Worm (Caenorhabditis elegans): ENCODE measurements around the gene acp-2.

The acp-2 gene

ce11 chrII:8441519-8441918 lies 9.7 kb upstream of the acp-2 start (continued):
- TF ChIP-seq unc-130 (GFP tag; optimal IDR thresholded peaks at IDR 0.05) (peak; percentile 26), gei-17 (GFP tag; optimal IDR thresholded peaks at IDR 0.05) (no peak), sdz-38 (tag; optimal IDR thresholded peaks at IDR 0.05) (peak; percentile 27), nhr-90 (tag; optimal IDR thresholded peaks at IDR 0.05) (peak; percentile 85), ceh-91 (GFP tag; IDR thresholded peaks at IDR 0.05) (no peak), nfya-1 (tag; optimal IDR thresholded peaks at IDR 0.05; ENCODE audit: borderline replicate concordance, insufficient read depth) (no peak), bed-2 (GFP tag; IDR thresholded peaks at IDR 0.05) (no peak), atf-7 (tag; optimal IDR thresholded peaks at IDR 0.05) (peak; percentile 61), mel-28 (tag; optimal IDR thresholded peaks at IDR 0.05; ENCODE audit: borderline replicate concordance) (no peak), ceh-100 (GFP tag; IDR thresholded peaks at IDR 0.05) (0 out of 2 replicates have a peak, but pooled peaks have one; percentile 41), ztf-25 (GFP tag; IDR thresholded peaks at IDR 0.05) (peak; percentile 86; the same call in 1 of the 2 replicates), egrh-3 (GFP tag; IDR thresholded peaks at IDR 0.05) (no peak), nhr-27 (tag; optimal IDR thresholded peaks at IDR 0.05) (peak; percentile 95), cebp-1 (GFP tag; IDR thresholded peaks at IDR 0.05) (no peak), cebp-1 (tag; optimal IDR thresholded peaks at IDR 0.05) (no peak), dox-1 (GFP tag; IDR thresholded peaks at IDR 0.05) (0 out of 2 replicates have a peak, but pooled peaks have one; percentile 27), ekl-4 (GFP tag; IDR thresholded peaks at IDR 0.05) (peak; percentile 86), ceh-27 (GFP tag; optimal IDR thresholded peaks at IDR 0.05) (peak; percentile 34), ets-4 (GFP tag; optimal IDR thresholded peaks at IDR 0.05) (no peak), K12H6.12 (tag; optimal IDR thresholded peaks at IDR 0.05) (no peak), ztf-22 (GFP tag; optimal IDR thresholded peaks at IDR 0.05) (peak; percentile 45), madf-3 (GFP tag; IDR thresholded peaks at IDR 0.05) (0 out of 2 replicates have a peak, but pooled peaks have one; percentile 74), snpc-1.3 (tag; optimal IDR thresholded peaks at IDR 0.05; ENCODE audit: insufficient read depth) (peak; percentile 88), xnd-1 (tag; optimal IDR thresholded peaks at IDR 0.05) (no peak), lsy-27 (tag; optimal IDR thresholded peaks at IDR 0.05; ENCODE audit: borderline replicate concordance, insufficient read depth) (no peak), nhr-80 (tag; optimal IDR thresholded peaks at IDR 0.05) (peak; percentile 14), B0336.3 (GFP tag; IDR thresholded peaks at IDR 0.05) (no peak), B0261.1 (tag; optimal IDR thresholded peaks at IDR 0.05) (peak; percentile 75), hrde-1 (tag; optimal IDR thresholded peaks at IDR 0.05; ENCODE audit: borderline replicate concordance) (peak; percentile 89), aptf-2 (GFP tag; conservative IDR thresholded peaks at IDR 0.05) (no peak), akir-1 (GFP tag; optimal IDR thresholded peaks at IDR 0.05) (no peak), fkh-3 (tag; optimal IDR thresholded peaks at IDR 0.05) (peak; percentile 76), ccch-3 (GFP tag; optimal IDR thresholded peaks at IDR 0.05) (no peak), D2030.7 (GFP tag; IDR thresholded peaks at IDR 0.05) (no peak), tbx-9 (tag; optimal IDR thresholded peaks at IDR 0.05; ENCODE audit: borderline replicate concordance) (peak; percentile 95), nfya-2 (GFP tag; IDR thresholded peaks at IDR 0.05) (no peak), F55B11.4 (tag; optimal IDR thresholded peaks at IDR 0.05; ENCODE audit: borderline replicate concordance, insufficient read depth) (peak; percentile 15), cebp-2 (GFP tag; IDR thresholded peaks at IDR 0.05) (0 out of 2 replicates have a peak, but pooled peaks have one; percentile 84), F49E8.2 (tag; optimal IDR thresholded peaks at IDR 0.05; ENCODE audit: insufficient read depth) (no peak), let-526 (GFP tag; IDR thresholded peaks at IDR 0.05) (0 out of 2 replicates have a peak, but pooled peaks have one; percentile 43), ZK185.1 (tag; optimal IDR thresholded peaks at IDR 0.05; ENCODE audit: poor library complexity, severe bottlenecking) (peak; percentile 66), hlh-26 (GFP tag; conservative IDR thresholded peaks at IDR 0.05) (no peak), pbrm-1 (GFP tag; IDR thresholded peaks at IDR 0.05) (peak; percentile 63), ama-1 (optimal IDR thresholded peaks at IDR 0.05) (no peak), ama-1 (GFP tag; optimal IDR thresholded peaks at IDR 0.05) (peak; percentile 87 to 91), ceh-58 (GFP tag; IDR thresholded peaks at IDR 0.05) (peak; percentile 98), C17E4.6 (GFP tag; IDR thresholded peaks at IDR 0.05) (peak; percentile 50; the same call in 1 of the 2 replicates), aptf-3 (GFP tag; IDR thresholded peaks at IDR 0.05) (peak; percentile 74; the same call in 1 of the 2 replicates)
